Fruit fly (Drosophila melanogaster): ENCODE data around the gene Act5C.

Act5C gene

dm6 chrX:5888933-5889332, 11.7 kb upstream of the Act5C start:
- TF ChIP-seq h (GFP tag; optimal IDR thresholded peaks at IDR 0.05) (peak; percentile 18), CG9705 (GFP tag; optimal IDR thresholded peaks at IDR 0.05) (no peak), dmrt93B (GFP tag; optimal IDR thresholded peaks at IDR 0.05) (no peak), HLH106 (tag; optimal IDR thresholded peaks at IDR 0.05) (peak; percentile 17), foxo (GFP tag; optimal IDR thresholded peaks at IDR 0.05) (peak in 1 of 2 experiments; percentile 49), woc (GFP tag; optimal IDR thresholded peaks at IDR 0.05) (peak; percentile 49), lola (GFP tag; optimal IDR thresholded peaks at IDR 0.05) (no peak), rgr (GFP tag; optimal IDR thresholded peaks at IDR 0.05) (peak; percentile 46), Hnf4 (GFP tag; optimal IDR thresholded peaks at IDR 0.05) (peak; percentile 29), OdsH (GFP tag; optimal IDR thresholded peaks at IDR 0.05) (peak; percentile 20), br (GFP tag; optimal IDR thresholded peaks at IDR 0.05) (no peak), CrebA (GFP tag; optimal IDR thresholded peaks at IDR 0.05; ENCODE audit: borderline replicate concordance) (no peak), Hr78 (GFP tag; optimal IDR thresholded peaks at IDR 0.05) (no peak), dl (GFP tag; optimal IDR thresholded peaks at IDR 0.05; ENCODE audit: insufficient read depth in 1 of 2, partially characterized antibody in 2 of 2) (no peak), CG32264 (GFP tag; optimal IDR thresholded peaks at IDR 0.05) (no peak), fru (GFP tag; optimal IDR thresholded peaks at IDR 0.05) (peak; percentile 51), Rel (GFP tag; optimal IDR thresholded peaks at IDR 0.05) (no peak), Rel (tag; optimal IDR thresholded peaks at IDR 0.05) (no peak), ey (GFP tag; optimal IDR thresholded peaks at IDR 0.05) (peak; percentile 47), Hr83 (GFP tag; optimal IDR thresholded peaks at IDR 0.05; ENCODE audit: poor library complexity, severe bottlenecking) (no peak), jim (GFP tag; optimal IDR thresholded peaks at IDR 0.05) (no peak), N (GFP tag; optimal IDR thresholded peaks at IDR 0.05) (no peak), Sp1 (GFP tag; optimal IDR thresholded peaks at IDR 0.05) (peak; percentile 14)

- TF ChIP-seq HLH106 (tag; optimal IDR thresholded peaks at IDR 0.05) (peak; percentile 49), N (GFP tag; optimal IDR thresholded peaks at IDR 0.05) (no peak), rgr (GFP tag; optimal IDR thresholded peaks at IDR 0.05) (peak; percentile 79), Mio (GFP tag; optimal IDR thresholded peaks at IDR 0.05) (no peak), CrebA (GFP tag; optimal IDR thresholded peaks at IDR 0.05; ENCODE audit: borderline replicate concordance) (peak; percentile 8), jim (GFP tag; optimal IDR thresholded peaks at IDR 0.05) (no peak), sage (GFP tag; optimal IDR thresholded peaks at IDR 0.05) (no peak), foxo (GFP tag; optimal IDR thresholded peaks at IDR 0.05) (peak; percentile 63 to 71), Sp1 (GFP tag; optimal IDR thresholded peaks at IDR 0.05) (peak; percentile 29), Dif (GFP tag; optimal IDR thresholded peaks at IDR 0.05; ENCODE audit: partially characterized antibody) (no peak), GATAd (GFP tag; optimal IDR thresholded peaks at IDR 0.05) (no peak), Hr78 (GFP tag; optimal IDR thresholded peaks at IDR 0.05) (no peak), usp (GFP tag; optimal IDR thresholded peaks at IDR 0.05) (no peak), OdsH (GFP tag; optimal IDR thresholded peaks at IDR 0.05) (peak; percentile 65), brk (GFP tag; optimal IDR thresholded peaks at IDR 0.05) (peak; percentile 46), fru (GFP tag; optimal IDR thresholded peaks at IDR 0.05) (peak; percentile 57), tai (GFP tag; optimal IDR thresholded peaks at IDR 0.05) (peak; percentile 49), Hr83 (GFP tag; optimal IDR thresholded peaks at IDR 0.05; ENCODE audit: poor library complexity, severe bottlenecking) (no peak), CG9705 (GFP tag; optimal IDR thresholded peaks at IDR 0.05) (peak; percentile 3), dl (GFP tag; optimal IDR thresholded peaks at IDR 0.05; ENCODE audit: insufficient read depth in 1 of 2, partially characterized antibody in 2 of 2) (no peak), woc (GFP tag; optimal IDR thresholded peaks at IDR 0.05) (peak; percentile 59), lola (GFP tag; optimal IDR thresholded peaks at IDR 0.05) (no peak), dmrt93B (GFP tag; optimal IDR thresholded peaks at IDR 0.05) (no peak), sv (GFP tag; optimal IDR thresholded peaks at IDR 0.05) (no peak), br (GFP tag; optimal IDR thresholded peaks at IDR 0.05) (peak; percentile 67), Vsx2 (GFP tag; optimal IDR thresholded peaks at IDR 0.05; ENCODE audit: partially characterized antibody) (no peak), Hnf4 (GFP tag; optimal IDR thresholded peaks at IDR 0.05) (peak; percentile 58), h (GFP tag; optimal IDR thresholded peaks at IDR 0.05) (peak; percentile 85), Rel (GFP tag; optimal IDR thresholded peaks at IDR 0.05) (no peak), Rel (tag; optimal IDR thresholded peaks at IDR 0.05) (no peak), Myc (optimal IDR thresholded peaks at IDR 0.05) (no peak), Dfd (GFP tag; optimal IDR thresholded peaks at IDR 0.05) (no peak), pan (optimal IDR thresholded peaks at IDR 0.05) (no peak), psq (GFP tag; optimal IDR thresholded peaks at IDR 0.05) (peak; percentile 84), Jra (GFP tag; optimal IDR thresholded peaks at IDR 0.05) (no peak), CG32264 (GFP tag; optimal IDR thresholded peaks at IDR 0.05) (peak; percentile 10), Abd-B (GFP tag; optimal IDR thresholded peaks at IDR 0.05) (no peak), dsf (GFP tag; optimal IDR thresholded peaks at IDR 0.05; ENCODE audit: borderline replicate concordance) (no peak), ey (GFP tag; optimal IDR thresholded peaks at IDR 0.05) (peak; percentile 71)
Observed at dm6 chrX:5891666-5892444, 8.8 kb upstream of the Act5C start.
